Fruit fly (Drosophila melanogaster) whole organism, pupa: ENCODE measurements around the gene cyc.

Source experiments
- CG10348 ChIP-seq: fragments of 200-800 bp; sonication (Bioruptor generic); IDR thresholded peaks from 2 replicates; pipeline ENCODE4 v1.3.6; 2022; ENCODE audit warnings: missing biosample characterization, missing genetic modification characterization
- CG12605 ChIP-seq: fragments of 200-800 bp; sonication (Bioruptor generic); IDR thresholded peaks from 2 replicates; pipeline ENCODE4 v1.3.6; 2022; ENCODE audit warnings: missing biosample characterization, missing genetic modification characterization
- CG14655 ChIP-seq: fragments of 200-800 bp; sonication (Bioruptor generic); optimal IDR thresholded peaks from 3 replicates; lab custom pipeline; 2017; ENCODE audit warnings: mild to moderate bottlenecking, missing biosample characterization, missing genetic modification reagents, missing genetic modification characterization
- CG15710 ChIP-seq: fragments of 200-800 bp; sonication (Bioruptor generic); optimal IDR thresholded peaks from 2 replicates; lab custom pipeline; 2018; ENCODE audit warnings: missing biosample characterization, mild to moderate bottlenecking, missing genetic modification characterization, moderate library complexity
- CG17806 ChIP-seq: fragments of 200-800 bp; sonication (Bioruptor generic); optimal IDR thresholded peaks from 2 replicates; lab custom pipeline; 2018; ENCODE audit warnings: missing biosample characterization, mild to moderate bottlenecking, missing genetic modification characterization, moderate library complexity
- CG32121 ChIP-seq: fragments of 200-800 bp; sonication (Bioruptor generic); IDR thresholded peaks from 2 replicates; pipeline ENCODE4 v1.3.6; 2022; ENCODE audit warnings: missing biosample characterization, missing genetic modification characterization
- CG34367 ChIP-seq: fragments of 200-800 bp; sonication (Bioruptor generic); optimal IDR thresholded peaks from 2 replicates; lab custom pipeline; 2018; ENCODE audit warnings: missing biosample characterization, mild to moderate bottlenecking, missing genetic modification characterization
- CG4496 ChIP-seq: fragments of 200-800 bp; sonication (Bioruptor generic); IDR thresholded peaks from 3 replicates; pipeline ENCODE4 v1.3.6; 2022; ENCODE audit warnings: missing biosample characterization, missing genetic modification characterization
- CG8159 ChIP-seq: fragments of 200-800 bp; sonication (Bioruptor generic); optimal IDR thresholded peaks from 3 replicates; lab custom pipeline; 2018; ENCODE audit warnings: missing biosample characterization, mild to moderate bottlenecking, missing genetic modification characterization, moderate library complexity
- CG8301 ChIP-seq: fragments of 200-800 bp; sonication (Bioruptor generic); optimal IDR thresholded peaks from 2 replicates; lab custom pipeline; 2018; ENCODE audit warnings: missing biosample characterization, mild to moderate bottlenecking, missing genetic modification characterization
- CG9948 ChIP-seq: fragments of 200-800 bp; sonication (Bioruptor generic); optimal IDR thresholded peaks from 2 replicates; lab custom pipeline; 2018; ENCODE audit warnings: missing biosample characterization, mild to moderate bottlenecking, missing genetic modification characterization, moderate library complexity
- D1 ChIP-seq: fragments of 200-800 bp; sonication (Bioruptor generic); optimal IDR thresholded peaks from 2 replicates; lab custom pipeline; 2018; ENCODE audit warnings: missing biosample characterization, mild to moderate bottlenecking, missing genetic modification characterization, moderate library complexity
- EcR ChIP-seq: fragments of 200-800 bp; sonication (Bioruptor generic); optimal IDR thresholded peaks from 3 replicates; lab custom pipeline; 2019; ENCODE audit warnings: missing biosample characterization, missing genetic modification characterization, mild to moderate bottlenecking, moderate library complexity, missing genetic modification reagents
- Ets98B ChIP-seq: fragments of 200-800 bp; sonication (Bioruptor generic); IDR thresholded peaks from 2 replicates; pipeline ENCODE4 v1.3.6; 2022; ENCODE audit warnings: missing biosample characterization, missing genetic modification characterization
- Pif1A ChIP-seq: fragments of 200-800 bp; sonication (Bioruptor generic); optimal IDR thresholded peaks from 3 replicates; lab custom pipeline; 2016; ENCODE audit warnings: missing biosample characterization, missing genetic modification characterization
- Pif1B ChIP-seq: fragments of 200-800 bp; sonication (Bioruptor generic); optimal IDR thresholded peaks from 3 replicates; lab custom pipeline; 2016; ENCODE audit warnings: missing biosample characterization, missing genetic modification characterization
- Snoo ChIP-seq: fragments of 200-800 bp; sonication (Bioruptor generic); optimal IDR thresholded peaks from 3 replicates; lab custom pipeline; 2017; ENCODE audit warnings: missing biosample characterization, mild to moderate bottlenecking, missing genetic modification characterization, inconsistent platforms
- fd96Ca ChIP-seq: fragments of 200-800 bp; sonication (Bioruptor generic); IDR thresholded peaks from 3 replicates; pipeline ENCODE4 v1.3.6; 2022; ENCODE audit warnings: missing biosample characterization, missing genetic modification characterization
- gl ChIP-seq: fragments of 200-800 bp; sonication (Bioruptor generic); optimal IDR thresholded peaks from 2 replicates; lab custom pipeline; 2018; ENCODE audit warnings: missing biosample characterization, mild to moderate bottlenecking, missing genetic modification characterization
- rn ChIP-seq: fragments of 200-800 bp; sonication (Bioruptor generic); IDR thresholded peaks from 2 replicates; pipeline ENCODE4 v1.3.6; 2022; ENCODE audit warnings: missing biosample characterization, missing genetic modification characterization

Gene cyc

DNA sequence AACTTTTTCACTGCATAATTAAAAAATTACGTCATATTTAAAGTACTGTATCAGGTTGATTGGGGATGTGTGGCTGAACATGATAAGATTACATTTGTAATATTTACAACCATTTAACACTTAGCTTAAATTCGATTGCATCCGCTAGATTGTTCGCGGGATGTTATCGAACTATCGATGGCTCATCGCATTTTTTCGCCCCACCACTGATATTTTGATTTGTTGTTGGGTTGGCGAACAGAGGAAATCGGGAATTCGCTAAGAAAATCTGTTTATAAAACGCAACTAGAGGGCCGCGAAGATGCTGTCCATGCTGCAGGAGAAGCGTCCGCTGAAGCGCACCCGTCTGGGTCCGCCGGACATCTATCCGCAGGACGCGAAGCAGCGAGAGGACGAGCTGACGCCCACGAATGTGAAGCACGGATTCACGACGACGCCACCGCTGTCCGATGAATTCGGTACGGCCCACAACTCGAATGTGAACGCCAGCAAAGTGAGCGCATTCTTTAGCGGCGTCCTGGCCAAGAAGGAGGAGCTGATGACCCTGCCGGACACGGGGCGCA, 20.7 kb upstream of the cyc start, which contains the start of gene kto:
TSS of gene kto (plus strand) at position 240 of the 563 bp plus-strand sequence.
- TF ChIP-seq Pif1B (GFP tag; lab: Kevin White, UChicago) (no peak), CG8159 (tag; lab: Kevin White, UChicago) (no peak), CG34367 (tag; lab: Kevin White, UChicago) (no peak), Ets98B (GFP tag; lab: Robert Waterston, UW) (no peak), rn (GFP tag; lab: Robert Waterston, UW) (no peak), CG4496 (no peak), CG15710 (tag; lab: Kevin White, UChicago) (no peak), CG10348 (GFP tag; lab: Robert Waterston, UW) (no peak)

DNA sequence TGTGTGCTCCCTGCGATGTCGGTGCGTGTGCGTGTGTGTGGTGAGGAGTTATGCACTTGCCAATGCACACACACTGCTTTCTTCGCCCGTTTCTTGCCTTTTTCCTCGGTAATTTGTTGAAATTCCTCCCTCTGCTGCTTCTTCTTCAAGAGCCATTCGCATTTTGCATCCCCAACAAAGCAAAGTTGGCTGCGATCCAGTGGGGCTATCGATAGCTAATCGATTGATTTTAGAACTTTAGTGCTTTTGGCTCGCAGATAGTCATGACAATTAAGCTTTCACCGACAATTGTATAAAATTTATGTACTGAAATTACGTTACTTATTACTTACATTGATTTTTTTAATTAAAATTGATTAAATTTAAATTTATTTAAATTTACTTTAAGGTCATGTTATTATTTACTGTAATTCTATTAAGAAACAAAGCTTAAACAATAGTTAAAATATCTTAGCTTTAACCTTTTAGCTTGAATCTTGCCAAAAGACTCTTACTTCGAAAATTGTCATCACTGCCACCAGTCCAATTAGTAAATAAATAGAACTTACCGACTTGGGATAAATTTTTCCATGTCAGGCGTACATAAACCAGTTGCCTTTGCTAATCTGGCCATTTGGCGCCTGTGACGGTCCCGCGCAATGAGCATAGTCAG, 18.5 kb upstream of the cyc start, which contains the start of the genes trc and CG32221:
TSS of gene trc (minus strand) at position 162 of the 652 bp plus-strand sequence.
TSS of gene CG32221 (plus strand) at position 528 of the 652 bp plus-strand sequence.
- no peak for TF ChIP-seq D1 (tag; lab: Kevin White, UChicago)
- TF ChIP-seq CG8159 (tag; lab: Kevin White, UChicago) = no peak
- peak; percentile 58 for TF ChIP-seq Snoo (tag; lab: Kevin White, UChicago)
- no peak for TF ChIP-seq fd96Ca (GFP tag; lab: Robert Waterston, UW)
- TF ChIP-seq CG4496 = 0 out of 3 replicates have a peak, but pooled peaks have one; percentile 41

dm6 chr3L:19833227-19833626, 17.5 kb upstream of the cyc start:
- no peak for TF ChIP-seq rn (GFP tag; lab: Robert Waterston, UW)
- peak; percentile 19 for TF ChIP-seq CG15710 (tag; lab: Kevin White, UChicago)
- TF ChIP-seq CG4496 = 0 out of 3 replicates have a peak, but pooled peaks have one; percentile 34
- TF ChIP-seq CG17806 (tag; lab: Kevin White, UChicago) = no peak
- peak; percentile 52 for TF ChIP-seq EcR (GFP tag; lab: Kevin White, UChicago)
- TF ChIP-seq CG9948 (tag; lab: Kevin White, UChicago) = peak; percentile 0
- TF ChIP-seq CG8159 (tag; lab: Kevin White, UChicago) = no peak
- no peak for TF ChIP-seq CG8301 (tag; lab: Kevin White, UChicago)
- no peak for TF ChIP-seq CG34367 (tag; lab: Kevin White, UChicago)
- no peak for TF ChIP-seq Snoo (tag; lab: Kevin White, UChicago)
- TF ChIP-seq CG32121 (GFP tag; lab: Robert Waterston, UW) = no peak
- peak; percentile 73 for TF ChIP-seq gl (tag; lab: Kevin White, UChicago)
- TF ChIP-seq Pif1B (GFP tag; lab: Kevin White, UChicago) = no peak
- TF ChIP-seq CG14655 (GFP tag; lab: Kevin White, UChicago) = no peak
- TF ChIP-seq Ets98B (GFP tag; lab: Robert Waterston, UW) = no peak; the same call in 1 of the 2 replicates
- no peak for TF ChIP-seq D1 (tag; lab: Kevin White, UChicago)
- no peak for TF ChIP-seq Pif1A
- no peak for TF ChIP-seq CG12605 (GFP tag; lab: Robert Waterston, UW)

DNA sequence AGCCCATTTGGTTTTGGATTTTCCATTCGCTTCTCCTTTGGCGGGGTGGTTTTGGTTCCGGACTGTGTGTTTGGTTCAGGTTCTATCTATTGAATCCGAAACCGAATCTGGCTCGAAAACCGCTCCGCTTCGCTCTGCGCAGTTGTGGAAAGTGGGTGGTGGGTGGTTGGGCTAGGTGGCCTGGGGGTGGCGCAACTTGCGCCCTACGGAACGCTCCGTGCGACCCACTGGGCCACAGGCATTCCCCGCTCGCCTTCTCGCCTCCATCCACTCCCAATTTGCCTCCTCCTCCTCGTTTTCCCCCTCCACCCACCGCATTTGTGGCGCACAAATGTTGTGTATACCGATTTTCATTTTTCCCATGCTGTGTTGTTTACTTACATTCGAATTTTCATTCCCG, 3.0 kb upstream of the cyc start:
- TF ChIP-seq Pif1A = no peak
- TF ChIP-seq fd96Ca (GFP tag; lab: Robert Waterston, UW) = no peak
- TF ChIP-seq CG8159 (tag; lab: Kevin White, UChicago) = no peak
- no peak for TF ChIP-seq CG14655 (GFP tag; lab: Kevin White, UChicago)
- TF ChIP-seq CG12605 (GFP tag; lab: Robert Waterston, UW) = no peak
- TF ChIP-seq CG34367 (tag; lab: Kevin White, UChicago) = no peak
- no peak for TF ChIP-seq EcR (GFP tag; lab: Kevin White, UChicago)
- no peak for TF ChIP-seq CG17806 (tag; lab: Kevin White, UChicago)
- no peak for TF ChIP-seq Ets98B (GFP tag; lab: Robert Waterston, UW)
- TF ChIP-seq rn (GFP tag; lab: Robert Waterston, UW) = no peak
- no peak for TF ChIP-seq Pif1B (GFP tag; lab: Kevin White, UChicago)

DNA sequence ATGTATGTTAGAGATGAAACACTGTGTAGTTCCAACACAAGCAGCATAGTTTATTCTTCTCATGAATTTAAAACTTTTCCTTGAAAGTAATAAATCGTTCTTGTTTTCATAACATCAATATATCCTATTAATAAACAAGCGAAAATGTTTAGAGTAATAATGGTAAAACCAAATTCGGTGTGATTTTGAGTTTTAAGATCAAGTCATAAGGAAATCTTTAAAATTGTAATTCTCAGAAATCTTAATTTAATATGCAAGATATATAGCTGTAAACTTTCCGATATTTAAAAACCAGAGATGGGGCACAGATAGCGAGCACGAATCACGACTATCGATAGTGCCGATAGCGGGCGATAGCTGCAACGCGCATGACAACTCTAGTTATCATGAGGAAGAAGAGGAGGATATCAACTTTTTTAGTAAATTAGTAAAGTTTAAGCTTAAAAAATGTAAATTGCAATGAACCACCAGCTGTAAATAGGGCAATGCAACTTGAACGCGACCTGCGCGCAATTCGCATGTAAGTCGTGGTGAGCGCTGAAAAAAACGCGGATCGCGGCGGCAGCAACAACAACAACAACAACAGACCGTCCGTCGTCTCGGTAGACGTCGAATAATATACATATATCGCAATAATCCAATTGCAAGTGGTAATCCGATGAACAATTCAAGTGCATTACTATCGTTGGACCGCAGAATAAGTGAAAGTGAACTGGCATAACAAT, 2.2 kb upstream of the cyc start, which contains the start of the genes Fibp and Deaf1:
TSS of gene Fibp (minus strand) at position 161 of the 725 bp plus-strand sequence.
TSS of gene Deaf1 (plus strand) at position 368 of the 725 bp plus-strand sequence.
- 0 out of 2 replicates have a peak, but pooled peaks have one; percentile 37 for TF ChIP-seq CG32121 (GFP tag; lab: Robert Waterston, UW)
- TF ChIP-seq CG15710 (tag; lab: Kevin White, UChicago) = peak; percentile 68
- TF ChIP-seq Pif1A = no peak
- peak; percentile 51 for TF ChIP-seq CG17806 (tag; lab: Kevin White, UChicago)
- TF ChIP-seq fd96Ca (GFP tag; lab: Robert Waterston, UW) = peak; percentile 45; the same call in 1 of the 3 replicates
- peak; percentile 61 for TF ChIP-seq Snoo (tag; lab: Kevin White, UChicago)
- TF ChIP-seq Pif1B (GFP tag; lab: Kevin White, UChicago) = no peak
- TF ChIP-seq rn (GFP tag; lab: Robert Waterston, UW) = 0 out of 2 replicates have a peak, but pooled peaks have one; percentile 26
- peak; percentile 51 for TF ChIP-seq CG8301 (tag; lab: Kevin White, UChicago)
- peak; percentile 53 for TF ChIP-seq CG34367 (tag; lab: Kevin White, UChicago)
- TF ChIP-seq Ets98B (GFP tag; lab: Robert Waterston, UW) = no peak; the same call in 1 of the 2 replicates
- TF ChIP-seq D1 (tag; lab: Kevin White, UChicago) = no peak
- TF ChIP-seq CG4496 = peak; percentile 66; the same call in 1 of the 3 replicates
- TF ChIP-seq CG9948 (tag; lab: Kevin White, UChicago) = peak; percentile 63
- TF ChIP-seq, all 21 proteins: peak for 10
